Worm (Caenorhabditis elegans) whole organism, early embryonic: ENCODE measurements around the gene marc-1.

ENCODE experiments used
- B0310.2 ChIP-seq: sonication (generic microtip); optimal IDR thresholded peaks from 2 replicates; lab custom pipeline; 2016; ENCODE audit warnings: mild to moderate bottlenecking, missing genetic modification characterization, missing compliant biosample characterization
- F13C5.2 ChIP-seq: sonication (generic microtip); optimal IDR thresholded peaks from 2 replicates; lab custom pipeline; 2017; ENCODE audit warnings: mild to moderate bottlenecking, missing genetic modification characterization, inconsistent platforms, missing compliant biosample characterization
- aly-1 ChIP-seq: sonication (generic microtip); optimal IDR thresholded peaks from 2 replicates; lab custom pipeline; 2016; ENCODE audit warnings: missing genetic modification characterization, missing compliant biosample characterization
- ama-1 ChIP-seq: fragments of 150-350 bp; optimal IDR thresholded peaks from 2 replicates; lab custom pipeline; 2014
- ceh-36 ChIP-seq: sonication (generic microtip); optimal IDR thresholded peaks from 2 replicates; lab custom pipeline; 2016; ENCODE audit warnings: missing genetic modification characterization, inconsistent platforms, missing compliant biosample characterization
- hmg-4 ChIP-seq: fragments of 200-800 bp; sonication (Bioruptor generic); optimal IDR thresholded peaks from 2 replicates; lab custom pipeline; 2018; ENCODE audit warnings: mild to moderate bottlenecking, missing genetic modification characterization, missing compliant biosample characterization
- sea-1 ChIP-seq: fragments of 200-800 bp; sonication (Bioruptor generic); conservative IDR thresholded peaks from 2 replicates; pipeline ENCODE4 v1.3.6; 2022; ENCODE audit warnings: missing genetic modification characterization, missing compliant biosample characterization
- tbx-37 ChIP-seq: fragments of 200-800 bp; sonication (Bioruptor generic); conservative IDR thresholded peaks from 2 replicates; pipeline ENCODE4 v1.3.6; 2022; ENCODE audit warnings: missing genetic modification reagents, missing genetic modification characterization, missing compliant biosample characterization

DNA sequence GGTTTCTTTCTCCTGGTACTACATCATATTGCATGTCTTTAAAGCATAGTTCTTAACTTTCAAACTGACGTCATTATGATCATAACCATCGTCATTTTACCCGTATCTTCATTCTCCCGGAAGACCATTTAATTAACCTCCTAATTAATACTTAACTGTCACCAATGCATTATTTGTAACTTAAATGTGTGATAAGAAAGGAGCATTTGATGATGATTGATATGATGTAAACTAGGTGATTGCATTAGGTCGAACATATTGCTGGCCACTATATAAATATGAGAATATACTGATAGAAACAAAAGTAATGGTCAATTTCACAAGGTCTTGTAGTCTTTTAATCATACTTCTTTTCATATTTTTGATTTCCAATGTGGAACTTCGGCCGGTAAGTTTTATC is 16.7 kb downstream of the marc-1 start, which contains the start of gene hrg-3:
- TF ChIP-seq tbx-37 (no peak), sea-1 (GFP tag; lab: Robert Waterston, UW) (no peak), ceh-36 (tag; lab: Kevin White, UChicago) (no peak), hmg-4 (GFP tag; lab: Kevin White, UChicago) (no peak), ama-1 (lab: Kevin White, UChicago) (no peak), B0310.2 (no peak), F13C5.2 (no peak), aly-1 (tag; lab: Kevin White, UChicago) (no peak)
